Fruit fly (Drosophila melanogaster) whole organism, embryonic: ENCODE results near the gene CG46463.

Experiments used
- Atf-2 ChIP-seq: fragments of 200-800 bp; sonication (Bioruptor generic); optimal IDR thresholded peaks from 2 replicates; lab custom pipeline; 2016; ENCODE audit warnings: missing biosample characterization, missing genetic modification characterization
- Bdp1 ChIP-seq: fragments of 200-800 bp; sonication (Bioruptor generic); optimal IDR thresholded peaks from 3 replicates; lab custom pipeline; 2016; ENCODE audit warnings: missing biosample characterization, missing genetic modification characterization
- BtbVII ChIP-seq: fragments of 200-800 bp; sonication (Bioruptor generic); optimal IDR thresholded peaks from 3 replicates; lab custom pipeline; 2017; ENCODE audit warnings: missing biosample characterization, mild to moderate bottlenecking, missing genetic modification characterization
- Bteb2 ChIP-seq: fragments of 200-800 bp; sonication (Bioruptor generic); optimal IDR thresholded peaks from 2 replicates; lab custom pipeline; 2016; ENCODE audit warnings: missing biosample characterization, missing genetic modification characterization
- CG10209 ChIP-seq: fragments of 200-800 bp; sonication (Bioruptor generic); optimal IDR thresholded peaks from 3 replicates; lab custom pipeline; 2017; ENCODE audit warnings: missing biosample characterization, mild to moderate bottlenecking, missing genetic modification characterization, missing genetic modification reagents
- CG1024 ChIP-seq: fragments of 200-800 bp; sonication (Bioruptor generic); IDR thresholded peaks from 2 replicates; pipeline ENCODE4 v1.3.6; 2022; ENCODE audit warnings: missing biosample characterization, missing genetic modification characterization
- CG10274 ChIP-seq: fragments of 200-800 bp; sonication (Bioruptor generic); optimal IDR thresholded peaks from 3 replicates; lab custom pipeline; 2017; ENCODE audit warnings: missing biosample characterization, mild to moderate bottlenecking, missing genetic modification characterization
- CG12071 ChIP-seq: fragments of 200-800 bp; sonication (Bioruptor generic); optimal IDR thresholded peaks from 3 replicates; lab custom pipeline; 2018; ENCODE audit warnings: missing biosample characterization, mild to moderate bottlenecking, missing genetic modification characterization
- CG1233 ChIP-seq: fragments of 200-800 bp; sonication (Bioruptor generic); optimal IDR thresholded peaks from 4 replicates; lab custom pipeline; 2018; ENCODE audit warnings: missing biosample characterization, mild to moderate bottlenecking, missing genetic modification characterization
- CG14965 ChIP-seq: fragments of 200-800 bp; sonication (Bioruptor generic); optimal IDR thresholded peaks from 2 replicates; lab custom pipeline; 2016; ENCODE audit warnings: missing biosample characterization, missing genetic modification characterization, borderline replicate concordance
- CG30403 ChIP-seq: fragments of 200-800 bp; sonication (Bioruptor generic); optimal IDR thresholded peaks from 3 replicates; lab custom pipeline; 2016; ENCODE audit warnings: missing biosample characterization, missing genetic modification characterization
- CG5953 ChIP-seq: fragments of 200-800 bp; sonication (Bioruptor generic); IDR thresholded peaks from 2 replicates; pipeline ENCODE4 v1.3.6; 2022; ENCODE audit warnings: missing biosample characterization, missing genetic modification characterization
- CG6813 ChIP-seq: fragments of 200-800 bp; sonication (Bioruptor generic); optimal IDR thresholded peaks from 2 replicates; lab custom pipeline; 2017; ENCODE audit warnings: missing biosample characterization, missing genetic modification characterization, mild to moderate bottlenecking, moderate library complexity, missing genetic modification reagents
- CG7745 ChIP-seq: fragments of 200-800 bp; sonication (Bioruptor generic); optimal IDR thresholded peaks from 2 replicates; lab custom pipeline; 2018; ENCODE audit warnings: missing biosample characterization, mild to moderate bottlenecking, missing genetic modification characterization, moderate library complexity
- CG8944 ChIP-seq: fragments of 200-800 bp; sonication (Bioruptor generic); optimal IDR thresholded peaks from 3 replicates; lab custom pipeline; 2016; ENCODE audit warnings: missing biosample characterization, missing genetic modification characterization
- Chrac-16 ChIP-seq: fragments of 200-800 bp; sonication (Bioruptor generic); optimal IDR thresholded peaks from 3 replicates; lab custom pipeline; 2016; ENCODE audit warnings: missing biosample characterization, missing genetic modification characterization
- Dek ChIP-seq: fragments of 200-800 bp; sonication (Bioruptor generic); optimal IDR thresholded peaks from 3 replicates; lab custom pipeline; 2019; ENCODE audit warnings: missing biosample characterization, mild to moderate bottlenecking, missing genetic modification characterization, moderate library complexity
- Dll ChIP-seq: fragments of 200-800 bp; sonication (Bioruptor generic); IDR thresholded peaks from 4 replicates; pipeline ENCODE4 v1.3.6; 2022; ENCODE audit warnings: missing biosample characterization, missing genetic modification characterization; ENCODE audit not compliant: partially characterized antibody
- ERR ChIP-seq: fragments of 200-800 bp; sonication (Bioruptor generic); optimal IDR thresholded peaks from 2 replicates; lab custom pipeline; 2016; ENCODE audit warnings: missing biosample characterization, missing genetic modification characterization
- Fer3 ChIP-seq: fragments of 200-800 bp; sonication (Bioruptor generic); optimal IDR thresholded peaks from 2 replicates; lab custom pipeline; 2018; ENCODE audit warnings: missing biosample characterization, mild to moderate bottlenecking, missing genetic modification characterization, moderate library complexity
- HHEX ChIP-seq: fragments of 200-800 bp; sonication (Bioruptor generic); optimal IDR thresholded peaks from 3 replicates; lab custom pipeline; 2017; ENCODE audit warnings: missing biosample characterization, mild to moderate bottlenecking, missing genetic modification characterization, missing genetic modification reagents
- HLH3B ChIP-seq: fragments of 200-800 bp; sonication (Bioruptor generic); IDR thresholded peaks from 2 replicates; pipeline ENCODE4 v1.3.6; 2022; ENCODE audit warnings: missing biosample characterization, missing genetic modification characterization
- Hmr ChIP-seq: fragments of 200-800 bp; sonication (Bioruptor generic); optimal IDR thresholded peaks from 3 replicates; lab custom pipeline; 2017; ENCODE audit warnings: mild to moderate bottlenecking, missing biosample characterization, missing genetic modification reagents, missing genetic modification characterization
- Hr3 ChIP-seq: fragments of 200-800 bp; sonication (Bioruptor generic); optimal IDR thresholded peaks from 3 replicates; lab custom pipeline; 2016; ENCODE audit warnings: missing biosample characterization, missing genetic modification characterization
- Jarid2 ChIP-seq: fragments of 200-800 bp; sonication (Bioruptor generic); optimal IDR thresholded peaks from 3 replicates; lab custom pipeline; 2017; ENCODE audit warnings: mild to moderate bottlenecking, missing biosample characterization, missing genetic modification reagents, missing genetic modification characterization
- Kr ChIP-seq: fragments of 200-800 bp; sonication (Bioruptor generic); optimal IDR thresholded peaks from 2 replicates; lab custom pipeline; 2017; ENCODE audit warnings: missing biosample characterization, mild to moderate bottlenecking, missing genetic modification characterization
- Rx ChIP-seq: fragments of 200-800 bp; sonication (Bioruptor generic); IDR thresholded peaks from 2 replicates; pipeline ENCODE4 v1.3.6; 2022; ENCODE audit warnings: missing biosample characterization, missing genetic modification characterization
- Sry-β ChIP-seq: fragments of 200-800 bp; sonication (Bioruptor generic); optimal IDR thresholded peaks from 2 replicates; lab custom pipeline; 2018; ENCODE audit warnings: missing biosample characterization, mild to moderate bottlenecking, missing genetic modification characterization, moderate library complexity
- ab ChIP-seq: fragments of 200-800 bp; sonication (Bioruptor generic); optimal IDR thresholded peaks from 2 replicates; lab custom pipeline; 2016; ENCODE audit warnings: missing biosample characterization, missing genetic modification characterization
- chm ChIP-seq: fragments of 200-800 bp; sonication (Bioruptor generic); IDR thresholded peaks from 2 replicates; pipeline ENCODE4 v1.3.6; 2022; ENCODE audit warnings: missing biosample characterization, missing genetic modification characterization
- danr ChIP-seq: fragments of 200-800 bp; sonication (Bioruptor generic); IDR thresholded peaks from 2 replicates; pipeline ENCODE4 v1.3.6; 2022; ENCODE audit warnings: missing biosample characterization, missing genetic modification characterization
- dmrt99B ChIP-seq: fragments of 200-800 bp; sonication (Bioruptor generic); optimal IDR thresholded peaks from 2 replicates; lab custom pipeline; 2018; ENCODE audit warnings: missing biosample characterization, mild to moderate bottlenecking, missing genetic modification characterization, moderate library complexity
- emc ChIP-seq: fragments of 200-800 bp; sonication (Bioruptor generic); optimal IDR thresholded peaks from 2 replicates; lab custom pipeline; 2016; ENCODE audit warnings: missing biosample characterization, missing genetic modification characterization
- fd64A ChIP-seq: fragments of 200-800 bp; sonication (Bioruptor generic); optimal IDR thresholded peaks from 3 replicates; lab custom pipeline; 2018; ENCODE audit warnings: missing biosample characterization, mild to moderate bottlenecking, missing genetic modification characterization
- gcm ChIP-seq: fragments of 200-800 bp; sonication (Bioruptor generic); optimal IDR thresholded peaks from 2 replicates; lab custom pipeline; 2019; ENCODE audit warnings: missing biosample characterization, mild to moderate bottlenecking, missing genetic modification characterization, moderate library complexity
- gem ChIP-seq: fragments of 200-800 bp; sonication (Bioruptor generic); optimal IDR thresholded peaks from 2 replicates; lab custom pipeline; 2019; ENCODE audit warnings: missing biosample characterization, mild to moderate bottlenecking, missing genetic modification characterization, moderate library complexity
- gfzf ChIP-seq: fragments of 200-800 bp; sonication (Bioruptor generic); optimal IDR thresholded peaks from 2 replicates; lab custom pipeline; 2016; ENCODE audit warnings: missing biosample characterization, mild to moderate bottlenecking, missing genetic modification characterization, moderate library complexity
- grn ChIP-seq: fragments of 200-800 bp; sonication (Bioruptor generic); optimal IDR thresholded peaks from 3 replicates; lab custom pipeline; 2017; ENCODE audit warnings: missing biosample characterization, missing genetic modification characterization
- inv ChIP-seq: fragments of 200-800 bp; sonication (Bioruptor generic); IDR thresholded peaks from 2 replicates; pipeline ENCODE4 v1.3.6; 2022; ENCODE audit warnings: missing biosample characterization, missing genetic modification characterization; ENCODE audit not compliant: partially characterized antibody
- jigr1 ChIP-seq: fragments of 200-800 bp; sonication (Bioruptor generic); IDR thresholded peaks from 3 replicates; pipeline ENCODE4 v1.3.6; 2022; ENCODE audit warnings: missing biosample characterization, missing genetic modification characterization
- lmd ChIP-seq: fragments of 200-800 bp; sonication (Bioruptor generic); IDR thresholded peaks from 2 replicates; pipeline ENCODE4 v1.3.6; 2022; ENCODE audit warnings: missing biosample characterization, missing genetic modification characterization
- onecut ChIP-seq: fragments of 200-800 bp; sonication (Bioruptor generic); IDR thresholded peaks from 2 replicates; pipeline ENCODE4 v1.3.6; 2022; ENCODE audit warnings: missing biosample characterization, missing genetic modification characterization
- peb ChIP-seq: fragments of 200-800 bp; sonication (Bioruptor generic); IDR thresholded peaks from 2 replicates; pipeline ENCODE4 v1.3.6; 2022; ENCODE audit warnings: missing biosample characterization, missing genetic modification characterization
- pnt ChIP-seq: fragments of 200-800 bp; sonication (Bioruptor generic); optimal IDR thresholded peaks from 3 replicates; lab custom pipeline; 2016; ENCODE audit warnings: missing biosample characterization, missing genetic modification characterization
- ranshi ChIP-seq: fragments of 200-800 bp; sonication (Bioruptor generic); IDR thresholded peaks from 2 replicates; pipeline ENCODE4 v1.3.6; 2022; ENCODE audit warnings: missing biosample characterization, missing genetic modification characterization
- run ChIP-seq: fragments of 200-800 bp; sonication (Bioruptor generic); optimal IDR thresholded peaks from 3 replicates; lab custom pipeline; 2018; ENCODE audit warnings: missing biosample characterization, mild to moderate bottlenecking, missing genetic modification characterization
- sim ChIP-seq: fragments of 200-800 bp; sonication (Bioruptor generic); IDR thresholded peaks from 2 replicates; pipeline ENCODE4 v1.3.6; 2022; ENCODE audit warnings: missing biosample characterization, missing genetic modification characterization
- tgo ChIP-seq: fragments of 200-800 bp; sonication (Bioruptor generic); IDR thresholded peaks from 3 replicates; pipeline ENCODE4 v1.3.6; 2022; ENCODE audit warnings: missing biosample characterization, missing genetic modification characterization
- trem ChIP-seq: fragments of 200-800 bp; optimal IDR thresholded peaks from 3 replicates; lab custom pipeline; 2019; ENCODE audit warnings: missing biosample characterization, mild to moderate bottlenecking, missing genetic modification characterization, moderate library complexity
- vvl ChIP-seq: fragments of 200-800 bp; sonication (Bioruptor generic); IDR thresholded peaks from 2 replicates; pipeline ENCODE4 v1.3.6; 2022; ENCODE audit warnings: missing biosample characterization, missing genetic modification characterization

Gene CG46463

DNA sequence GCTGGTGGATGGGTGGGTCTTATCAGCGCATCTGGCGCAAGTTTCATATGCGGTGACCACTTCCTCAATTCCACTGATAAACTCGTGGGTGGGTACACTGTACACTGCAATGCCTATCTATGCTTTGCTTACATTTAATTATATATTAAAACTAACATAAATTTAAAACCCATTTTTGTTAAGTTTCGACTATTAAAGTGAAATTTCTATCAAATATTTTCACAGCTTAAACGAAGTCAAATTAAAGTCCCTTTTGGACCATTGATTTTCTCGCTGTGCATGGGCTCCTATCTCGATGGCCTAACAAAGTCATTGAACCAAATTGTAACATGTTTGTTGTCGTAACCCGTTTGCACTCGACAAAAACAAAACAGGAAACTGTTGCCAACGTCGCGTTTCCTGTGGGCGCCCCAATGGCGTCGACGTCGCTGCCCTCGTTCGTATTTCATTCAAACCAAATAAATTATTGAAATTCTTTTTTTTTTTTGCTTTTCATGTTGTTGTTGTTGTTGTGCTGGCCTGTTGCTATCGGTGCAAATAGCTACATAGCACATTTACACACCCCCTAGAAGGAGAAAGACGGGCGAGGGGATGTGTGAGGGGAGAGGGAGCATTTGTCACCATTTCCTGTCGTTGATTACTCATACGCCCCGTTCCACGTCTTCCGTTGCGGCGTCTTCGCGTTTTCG is 28.3 kb upstream of the CG46463 start (continued):
- TF ChIP-seq Hmr (GFP tag; lab: Kevin White, UChicago) (peak; percentile 87), vvl (GFP tag; lab: Robert Waterston, UW) (peak; percentile 91), jigr1 (GFP tag; lab: Robert Waterston, UW) (no peak), Bteb2 (GFP tag; lab: Kevin White, UChicago) (peak; percentile 59), ab (GFP tag; lab: Kevin White, UChicago) (no peak), peb (GFP tag; lab: Robert Waterston, UW) (peak; percentile 46; the same call in 1 of the 2 replicates), Bdp1 (GFP tag; lab: Kevin White, UChicago) (no peak), CG10209 (peak; percentile 84), grn (GFP tag; lab: Kevin White, UChicago) (peak; percentile 82), CG10274 (GFP tag; lab: Kevin White, UChicago) (peak; percentile 60), CG12071 (GFP tag; lab: Kevin White, UChicago) (peak; percentile 70), tgo (GFP tag; lab: Robert Waterston, UW) (peak; percentile 86), emc (GFP tag; lab: Kevin White, UChicago) (no peak), CG1233 (peak; percentile 64), chm (GFP tag; lab: Robert Waterston, UW) (peak; percentile 57; the same call in 1 of the 2 replicates), Atf-2 (GFP tag; lab: Kevin White, UChicago) (peak; percentile 4), danr (GFP tag; lab: Robert Waterston, UW) (peak; percentile 68; the same call in 1 of the 2 replicates), ranshi (peak; percentile 84), dmrt99B (tag; lab: Kevin White, UChicago) (peak; percentile 91), lmd (GFP tag; lab: Robert Waterston, UW) (peak; percentile 89), CG14965 (GFP tag; lab: Kevin White, UChicago) (no peak), pnt (GFP tag; lab: Kevin White, UChicago) (peak; percentile 29), inv (GFP tag; lab: Robert Waterston, UW) (no peak), CG30403 (peak; percentile 81), Kr (GFP tag; lab: Kevin White, UChicago) (no peak), run (tag; lab: Kevin White, UChicago) (peak; percentile 56), BtbVII (GFP tag; lab: Kevin White, UChicago) (peak; percentile 85), CG6813 (GFP tag; lab: Kevin White, UChicago) (peak; percentile 75), CG8944 (GFP tag; lab: Kevin White, UChicago) (no peak), Fer3 (tag; lab: Kevin White, UChicago) (peak; percentile 87), trem (tag; lab: Kevin White, UChicago) (peak; percentile 38), CG5953 (GFP tag; lab: Robert Waterston, UW) (peak; percentile 73), HLH3B (GFP tag; lab: Robert Waterston, UW) (peak; percentile 92), fd64A (GFP tag; lab: Kevin White, UChicago) (peak; percentile 27), Hr3 (GFP tag; lab: Kevin White, UChicago) (peak; percentile 83), HHEX (peak; percentile 83), Dll (GFP tag; lab: Robert Waterston, UW) (no peak), CG7745 (no peak), gfzf (GFP tag; lab: Kevin White, UChicago) (no peak), sim (GFP tag; lab: Robert Waterston, UW) (peak; percentile 44; the same call in 1 of the 2 replicates), Chrac-16 (GFP tag; lab: Kevin White, UChicago) (peak; percentile 68), Dek (tag; lab: Kevin White, UChicago) (peak; percentile 82), Jarid2 (GFP tag; lab: Kevin White, UChicago) (peak; percentile 57), CG1024 (GFP tag; lab: Robert Waterston, UW) (peak; percentile 73), gcm (GFP tag; lab: Kevin White, UChicago) (peak; percentile 65), gem (tag; lab: Kevin White, UChicago) (peak; percentile 92), Rx (GFP tag; lab: Robert Waterston, UW) (peak; percentile 78), onecut (GFP tag; lab: Robert Waterston, UW) (peak; percentile 60), ERR (no peak), Sry-β (GFP tag; lab: Kevin White, UChicago) (no peak)
